Fruit fly (Drosophila melanogaster): ENCODE data around the gene Afti.

The Afti gene

dm6 chr3R:14294397-14295018, 32.0 kb downstream of the Afti start:
- peak; percentile 30 for TF ChIP-seq Med (GFP tag)
- TF ChIP-seq sug (tag; optimal IDR thresholded peaks at IDR 0.05): peak; percentile 7
- TF ChIP-seq grn (GFP tag; optimal IDR thresholded peaks at IDR 0.05): peak; percentile 35
- peak; percentile 3 for TF ChIP-seq exex (tag; optimal IDR thresholded peaks at IDR 0.05)
- TF ChIP-seq lab (GFP tag; optimal IDR thresholded peaks at IDR 0.05): peak; percentile 12
- no peak for TF ChIP-seq ranshi (GFP tag; IDR thresholded peaks at IDR 0.05)
- no peak for TF ChIP-seq CG11696 (GFP tag; IDR thresholded peaks at IDR 0.05)
- peak; percentile 52 for TF ChIP-seq sens (GFP tag)
- peak; percentile 35 for TF ChIP-seq lbe (GFP tag; optimal IDR thresholded peaks at IDR 0.05)

- TF ChIP-seq Drgx (GFP tag; IDR thresholded peaks at IDR 0.05) (peak; percentile 7; the same call in 1 of the 2 replicates), CG10209 (GFP tag; optimal IDR thresholded peaks at IDR 0.05) (no peak), bsh (GFP tag; optimal IDR thresholded peaks at IDR 0.05) (peak in 1 of 2 experiments; percentile 34)
These were observed 34.2 kb downstream of the Afti start for dm6 chr3R:14292307-14292711.

dm6 chr3R:14291431-14291830, 35.1 kb downstream of the Afti start:
- TF ChIP-seq Ssrp (tag; optimal IDR thresholded peaks at IDR 0.05): peak; percentile 22
- peak; percentile 15 for TF ChIP-seq CG15514 (GFP tag; optimal IDR thresholded peaks at IDR 0.05)
- TF ChIP-seq hkb (optimal IDR thresholded peaks at IDR 0.05): no peak
- 0 out of 2 replicates have a peak, but pooled peaks have one; percentile 39 for TF ChIP-seq hkb (GFP tag; IDR thresholded peaks at IDR 0.05)
- TF ChIP-seq CG9437 (GFP tag; optimal IDR thresholded peaks at IDR 0.05): no peak
- peak; percentile 32 for TF ChIP-seq grau (tag; optimal IDR thresholded peaks at IDR 0.05)
- TF ChIP-seq lab (GFP tag; optimal IDR thresholded peaks at IDR 0.05): peak; percentile 16
- peak; percentile 14 for TF ChIP-seq nmo (GFP tag; optimal IDR thresholded peaks at IDR 0.05)
- TF ChIP-seq Ada2b (GFP tag; IDR thresholded peaks at IDR 0.05): peak; percentile 30; the same call in 1 of the 2 replicates
- TF ChIP-seq dysf (GFP tag; IDR thresholded peaks at IDR 0.05): peak; percentile 34; the same call in 1 of the 3 replicates
- TF ChIP-seq sens (GFP tag): peak; percentile 52
- TF ChIP-seq Max (GFP tag; optimal IDR thresholded peaks at IDR 0.05): no peak
- no peak for TF ChIP-seq CG6272 (GFP tag; IDR thresholded peaks at IDR 0.05)
- peak; percentile 45 for TF ChIP-seq corto (GFP tag; optimal IDR thresholded peaks at IDR 0.05)
- TF ChIP-seq lbe (GFP tag; optimal IDR thresholded peaks at IDR 0.05): peak; percentile 71
- peak; percentile 3 for TF ChIP-seq CG17385 (GFP tag; optimal IDR thresholded peaks at IDR 0.05)
- TF ChIP-seq CG30403 (GFP tag; optimal IDR thresholded peaks at IDR 0.05): peak; percentile 7
- TF ChIP-seq CG11456 (GFP tag; IDR thresholded peaks at IDR 0.05): no peak
- peak; percentile 21 for TF ChIP-seq tap (tag; optimal IDR thresholded peaks at IDR 0.05)
- TF ChIP-seq btn (GFP tag; optimal IDR thresholded peaks at IDR 0.05): no peak
- TF ChIP-seq Sox102F (GFP tag; optimal IDR thresholded peaks at IDR 0.05): peak; percentile 13
- no peak for TF ChIP-seq ftz-f1 (GFP tag; optimal IDR thresholded peaks at IDR 0.05)
- TF ChIP-seq CG13424 (tag; optimal IDR thresholded peaks at IDR 0.05): peak; percentile 17
- peak; percentile 7 for TF ChIP-seq Fer3 (tag; optimal IDR thresholded peaks at IDR 0.05)
- 0 out of 2 replicates have a peak, but pooled peaks have one; percentile 11 for TF ChIP-seq CG17328 (GFP tag; IDR thresholded peaks at IDR 0.05)
- TF ChIP-seq Hmr (GFP tag; optimal IDR thresholded peaks at IDR 0.05): peak; percentile 2
- peak; percentile 19 for TF ChIP-seq dmrt99B (tag; optimal IDR thresholded peaks at IDR 0.05)
- no peak for TF ChIP-seq CTCF (GFP tag; optimal IDR thresholded peaks at IDR 0.05)
- no peak for TF ChIP-seq prd (optimal IDR thresholded peaks at IDR 0.05)
- peak; percentile 28; the same call in 1 of the 3 replicates for TF ChIP-seq prd (GFP tag; IDR thresholded peaks at IDR 0.05)
- TF ChIP-seq CG15269 (tag; optimal IDR thresholded peaks at IDR 0.05): peak; percentile 51
- no peak for TF ChIP-seq org-1 (GFP tag; optimal IDR thresholded peaks at IDR 0.05)
- 0 out of 3 replicates have a peak, but pooled peaks have one; percentile 13 for TF ChIP-seq zfh1 (GFP tag; IDR thresholded peaks at IDR 0.05)
- peak; percentile 32 for TF ChIP-seq unpg (GFP tag; optimal IDR thresholded peaks at IDR 0.05)
- TF ChIP-seq CG13296 (GFP tag; optimal IDR thresholded peaks at IDR 0.05): peak; percentile 8
- peak in 1 of 2 experiments; percentile 22 for TF ChIP-seq Eip74EF (GFP tag; optimal IDR thresholded peaks at IDR 0.05)
- peak; percentile 9 for TF ChIP-seq Xbp1 (GFP tag; optimal IDR thresholded peaks at IDR 0.05)
- no peak for TF ChIP-seq vfl (GFP tag; optimal IDR thresholded peaks at IDR 0.05)

All from whole organism, embryonic.